Fruit fly (Drosophila melanogaster): ENCODE measurements around the gene Nepl17.

The Nepl17 gene

DNA sequence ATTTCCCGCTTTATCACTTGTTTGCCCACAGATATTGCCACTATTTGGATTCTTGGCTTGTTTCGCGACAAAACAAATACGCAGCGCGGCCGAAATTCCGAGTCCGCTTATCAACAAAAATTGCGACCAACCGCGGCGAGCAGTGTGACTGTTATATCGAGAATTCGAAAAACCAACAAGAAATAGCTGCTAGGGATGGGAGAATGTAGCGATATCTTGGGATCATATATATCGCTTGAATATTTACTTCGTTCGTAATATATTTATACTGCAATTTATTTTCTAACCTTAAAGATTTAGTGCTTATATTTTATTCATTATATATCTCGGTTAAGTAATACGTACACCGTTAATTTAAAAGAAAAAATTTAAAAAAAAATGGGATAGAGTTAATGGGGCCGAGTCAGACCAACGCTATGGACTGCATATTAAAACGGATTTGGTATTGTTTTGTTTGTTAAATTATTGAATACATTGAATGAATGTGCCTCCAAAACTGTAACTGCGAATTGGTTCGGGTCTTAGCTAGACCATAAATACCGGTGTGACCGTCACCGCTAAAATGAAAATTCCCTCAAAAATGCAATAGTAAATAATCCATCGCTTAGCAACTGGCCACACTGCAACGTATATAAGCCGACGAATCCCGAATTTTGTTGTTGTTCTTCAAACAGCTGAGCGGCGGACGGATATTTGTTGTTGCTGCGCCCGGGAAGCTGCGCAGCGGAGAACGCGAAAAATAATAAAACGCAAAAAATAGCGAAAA is 27.9 kb upstream of the Nepl17 start, which contains the start of the genes Apc and spg (continued):
- TF ChIP-seq CG7963 (GFP tag; IDR thresholded peaks at IDR 0.05; ENCODE audit: partially characterized antibody) (no peak), CG11504 (tag; optimal IDR thresholded peaks at IDR 0.05) (peak; percentile 40), CG12236 (GFP tag; optimal IDR thresholded peaks at IDR 0.05) (no peak), Lim3 (GFP tag; IDR thresholded peaks at IDR 0.05) (no peak), CG15601 (tag; optimal IDR thresholded peaks at IDR 0.05) (peak; percentile 27), chn (GFP tag; optimal IDR thresholded peaks at IDR 0.05) (no peak), ems (GFP tag; optimal IDR thresholded peaks at IDR 0.05) (peak; percentile 39), bcd (GFP tag; optimal IDR thresholded peaks at IDR 0.05) (peak; percentile 7), Max (GFP tag; optimal IDR thresholded peaks at IDR 0.05) (no peak), otp (GFP tag; IDR thresholded peaks at IDR 0.05) (0 out of 3 replicates have a peak, but pooled peaks have one; percentile 26), CG31365 (tag; optimal IDR thresholded peaks at IDR 0.05) (peak; percentile 64), zf30C (GFP tag; optimal IDR thresholded peaks at IDR 0.05) (no peak), CG17186 (GFP tag; optimal IDR thresholded peaks at IDR 0.05) (peak; percentile 36), kni (GFP tag; optimal IDR thresholded peaks at IDR 0.05) (peak; percentile 16), CG11723 (GFP tag; optimal IDR thresholded peaks at IDR 0.05) (peak; percentile 51), Kr (GFP tag; optimal IDR thresholded peaks at IDR 0.05) (peak; percentile 11), slou (GFP tag; optimal IDR thresholded peaks at IDR 0.05) (no peak), zen2 (GFP tag; IDR thresholded peaks at IDR 0.05; ENCODE audit: partially characterized antibody) (no peak; the same call in 2 of the 3 replicates), CG6689 (GFP tag; IDR thresholded peaks at IDR 0.05) (0 out of 2 replicates have a peak, but pooled peaks have one; percentile 10), CG6175 (GFP tag; IDR thresholded peaks at IDR 0.05) (no peak), CG2678 (tag; optimal IDR thresholded peaks at IDR 0.05) (peak; percentile 60), CG2889 (GFP tag; IDR thresholded peaks at IDR 0.05) (no peak), CG34224 (GFP tag; IDR thresholded peaks at IDR 0.05; ENCODE audit: partially characterized antibody) (peak; percentile 76), CG34376 (GFP tag; optimal IDR thresholded peaks at IDR 0.05) (peak; percentile 45), HmgZ (tag; optimal IDR thresholded peaks at IDR 0.05) (peak; percentile 38), wek (GFP tag; optimal IDR thresholded peaks at IDR 0.05) (peak; percentile 79), CG8478 (optimal IDR thresholded peaks at IDR 0.05) (no peak), crol (GFP tag; IDR thresholded peaks at IDR 0.05) (0 out of 2 replicates have a peak, but pooled peaks have one; percentile 27), Abd-B (GFP tag; optimal IDR thresholded peaks at IDR 0.05) (peak; percentile 79), schlank (tag; optimal IDR thresholded peaks at IDR 0.05) (peak; percentile 47), ttk (GFP tag; IDR thresholded peaks at IDR 0.05) (peak; percentile 29; the same call in 1 of the 2 replicates), Vsx1 (GFP tag; optimal IDR thresholded peaks at IDR 0.05) (peak; percentile 45), CG13775 (GFP tag; optimal IDR thresholded peaks at IDR 0.05) (peak; percentile 3), Atf3 (GFP tag; optimal IDR thresholded peaks at IDR 0.05) (peak; percentile 4), CG2202 (tag; optimal IDR thresholded peaks at IDR 0.05) (peak; percentile 50), CG14965 (GFP tag; optimal IDR thresholded peaks at IDR 0.05; ENCODE audit: borderline replicate concordance) (no peak), CG18599 (GFP tag; optimal IDR thresholded peaks at IDR 0.05) (peak; percentile 44), ham (GFP tag; IDR thresholded peaks at IDR 0.05) (no peak), fd96Cb (tag; optimal IDR thresholded peaks at IDR 0.05) (peak; percentile 2), Gsc (GFP tag; IDR thresholded peaks at IDR 0.05) (no peak), p53 (GFP tag; optimal IDR thresholded peaks at IDR 0.05) (no peak), shn (GFP tag; optimal IDR thresholded peaks at IDR 0.05) (no peak), CG13424 (tag; optimal IDR thresholded peaks at IDR 0.05) (peak; percentile 47), salm (tag; optimal IDR thresholded peaks at IDR 0.05) (peak; percentile 57), CG11085 (GFP tag; IDR thresholded peaks at IDR 0.05) (no peak), NFAT (GFP tag; IDR thresholded peaks at IDR 0.05) (no peak), CG18764 (GFP tag; optimal IDR thresholded peaks at IDR 0.05) (no peak), CG10654 (GFP tag; optimal IDR thresholded peaks at IDR 0.05) (no peak), Sox102F (GFP tag; optimal IDR thresholded peaks at IDR 0.05) (peak; percentile 17)
